Fruit fly (Drosophila melanogaster) whole organism, embryonic: ENCODE results near the gene Hs6st.

Experiments
- Atf6 ChIP-seq: fragments of 200-800 bp; sonication (Bioruptor generic); IDR thresholded peaks from 2 replicates; pipeline ENCODE4 v1.3.6; 2022; ENCODE audit warnings: missing biosample characterization, missing genetic modification characterization
- CG10147 ChIP-seq: fragments of 200-800 bp; sonication (Bioruptor generic); optimal IDR thresholded peaks from 2 replicates; lab custom pipeline; 2019; ENCODE audit warnings: missing biosample characterization, mild to moderate bottlenecking, missing genetic modification characterization, moderate library complexity
- CG1024 ChIP-seq: fragments of 200-800 bp; sonication (Bioruptor generic); IDR thresholded peaks from 2 replicates; pipeline ENCODE4 v1.3.6; 2022; ENCODE audit warnings: missing biosample characterization, missing genetic modification characterization
- CG10321 ChIP-seq: fragments of 200-800 bp; sonication (Bioruptor generic); IDR thresholded peaks from 2 replicates; pipeline ENCODE4 v1.3.6; 2022; ENCODE audit warnings: missing biosample characterization, missing genetic modification characterization
- CG10959 ChIP-seq: fragments of 200-800 bp; sonication (Bioruptor generic); IDR thresholded peaks from 2 replicates; pipeline ENCODE4 v1.3.6; 2022; ENCODE audit warnings: missing biosample characterization, missing genetic modification characterization
- CG11093 ChIP-seq: fragments of 200-800 bp; sonication (Bioruptor generic); IDR thresholded peaks from 3 replicates; pipeline ENCODE4 v1.3.6; 2022; ENCODE audit warnings: missing biosample characterization, missing genetic modification characterization
- CG12104 ChIP-seq: fragments of 200-800 bp; sonication (Bioruptor generic); optimal IDR thresholded peaks from 3 replicates; lab custom pipeline; 2016; ENCODE audit warnings: missing biosample characterization, missing genetic modification characterization
- CG12299 ChIP-seq: fragments of 200-800 bp; sonication (Bioruptor generic); optimal IDR thresholded peaks from 2 replicates; lab custom pipeline; 2018; ENCODE audit warnings: missing biosample characterization, mild to moderate bottlenecking, missing genetic modification characterization
- CG12391 ChIP-seq: fragments of 200-800 bp; sonication (Bioruptor generic); optimal IDR thresholded peaks from 3 replicates; lab custom pipeline; 2018; ENCODE audit warnings: missing biosample characterization, mild to moderate bottlenecking, missing genetic modification characterization, moderate library complexity
- CG12769 ChIP-seq: fragments of 200-800 bp; sonication (Bioruptor generic); optimal IDR thresholded peaks from 2 replicates; lab custom pipeline; 2019; ENCODE audit warnings: missing biosample characterization, mild to moderate bottlenecking, missing genetic modification characterization, moderate library complexity
- CG12942 ChIP-seq: fragments of 200-800 bp; sonication (Bioruptor generic); optimal IDR thresholded peaks from 3 replicates; lab custom pipeline; 2016; ENCODE audit warnings: missing biosample characterization, missing genetic modification characterization
- CG15479 ChIP-seq: fragments of 200-800 bp; sonication (Bioruptor generic); optimal IDR thresholded peaks from 3 replicates; lab custom pipeline; 2019; ENCODE audit warnings: missing biosample characterization, mild to moderate bottlenecking, missing genetic modification characterization, moderate library complexity
- CG18011 ChIP-seq: fragments of 200-800 bp; sonication (Bioruptor generic); optimal IDR thresholded peaks from 2 replicates; lab custom pipeline; 2017; ENCODE audit warnings: missing biosample characterization, missing genetic modification characterization, mild to moderate bottlenecking, moderate library complexity, missing genotype
- CG2678 ChIP-seq: fragments of 200-800 bp; sonication (Bioruptor generic); optimal IDR thresholded peaks from 3 replicates; lab custom pipeline; 2019; ENCODE audit warnings: missing biosample characterization, mild to moderate bottlenecking, missing genetic modification characterization, moderate library complexity
- CG2875 ChIP-seq: fragments of 200-800 bp; sonication (Bioruptor generic); optimal IDR thresholded peaks from 2 replicates; lab custom pipeline; 2017; ENCODE audit warnings: missing biosample characterization, mild to moderate bottlenecking, missing genetic modification characterization, missing genetic modification reagents
- CG30020 ChIP-seq: fragments of 200-800 bp; optimal IDR thresholded peaks from 2 replicates; lab custom pipeline; 2019; ENCODE audit warnings: missing biosample characterization, mild to moderate bottlenecking, missing genetic modification characterization, moderate library complexity
- CG3065 ChIP-seq: fragments of 200-800 bp; sonication (Bioruptor generic); optimal IDR thresholded peaks from 2 replicates; lab custom pipeline; 2016; ENCODE audit warnings: missing biosample characterization, missing genetic modification characterization
- CG3407 ChIP-seq: fragments of 200-800 bp; sonication (Bioruptor generic); optimal IDR thresholded peaks from 2 replicates; lab custom pipeline; 2018; ENCODE audit warnings: missing biosample characterization, mild to moderate bottlenecking, missing genetic modification characterization
- CG3995 ChIP-seq: fragments of 200-800 bp; sonication (Bioruptor generic); optimal IDR thresholded peaks from 3 replicates; lab custom pipeline; 2016; ENCODE audit warnings: missing biosample characterization, missing genetic modification characterization
- CG4707 ChIP-seq: fragments of 200-800 bp; sonication (Bioruptor generic); optimal IDR thresholded peaks from 2 replicates; lab custom pipeline; 2018; ENCODE audit warnings: missing biosample characterization, mild to moderate bottlenecking, missing genetic modification characterization, moderate library complexity
- CG7987 ChIP-seq: fragments of 200-800 bp; sonication (Bioruptor generic); optimal IDR thresholded peaks from 2 replicates; lab custom pipeline; 2018; ENCODE audit warnings: missing biosample characterization, mild to moderate bottlenecking, missing genetic modification characterization, moderate library complexity
- CG9437 ChIP-seq: fragments of 200-800 bp; sonication (Bioruptor generic); optimal IDR thresholded peaks from 2 replicates; lab custom pipeline; 2018; ENCODE audit warnings: missing biosample characterization, mild to moderate bottlenecking, missing genetic modification characterization
- CrebB ChIP-seq: fragments of 200-800 bp; sonication (Bioruptor generic); optimal IDR thresholded peaks from 3 replicates; lab custom pipeline; 2018; ENCODE audit warnings: missing biosample characterization, mild to moderate bottlenecking, missing genetic modification characterization
- D ChIP-seq, 2 experiments: fragments of 200-800 bp in 1 of 2; fragments of >200 bp in 1 of 2; sonication (Bioruptor generic) in 1 of 2; optimal IDR thresholded peaks; 2 replicates in 1 of 2; 3 replicates in 1 of 2; lab custom pipeline; 2017; ENCODE audit warnings: mild to moderate bottlenecking in 1 of 2, missing biosample characterization in 1 of 2, missing genetic modification characterization in 1 of 2, missing genetic modification reagents in 1 of 2
- HmgZ ChIP-seq: fragments of 200-800 bp; sonication (Bioruptor generic); optimal IDR thresholded peaks from 2 replicates; lab custom pipeline; 2018; ENCODE audit warnings: missing biosample characterization, mild to moderate bottlenecking, missing genetic modification characterization
- Hr39 ChIP-seq: fragments of >200 bp; optimal IDR thresholded peaks from 2 replicates; lab custom pipeline; 2017
- MBD-R2 ChIP-seq: fragments of 200-800 bp; sonication (Bioruptor generic); IDR thresholded peaks from 2 replicates; pipeline ENCODE4 v1.3.6; 2022; ENCODE audit warnings: missing biosample characterization, missing genetic modification characterization
- MTF-1 ChIP-seq: fragments of 200-800 bp; sonication (Bioruptor generic); optimal IDR thresholded peaks from 2 replicates; lab custom pipeline; 2018; ENCODE audit warnings: missing biosample characterization, mild to moderate bottlenecking, missing genetic modification characterization, borderline replicate concordance
- Max ChIP-seq: fragments of 200-800 bp; sonication (Bioruptor generic); optimal IDR thresholded peaks from 2 replicates; lab custom pipeline; 2016; ENCODE audit warnings: missing biosample characterization, mild to moderate bottlenecking, missing genetic modification characterization
- Mrtf ChIP-seq: fragments of 200-800 bp; sonication (Bioruptor generic); IDR thresholded peaks from 3 replicates; pipeline ENCODE4 v1.3.6; 2022; ENCODE audit warnings: missing biosample characterization, missing genetic modification characterization
- Ptx1 ChIP-seq: fragments of 200-800 bp; sonication (Bioruptor generic); IDR thresholded peaks from 2 replicates; pipeline ENCODE4 v1.3.6; 2022; ENCODE audit warnings: missing biosample characterization, missing genetic modification characterization
- Sry-δ ChIP-seq: fragments of 200-800 bp; sonication (Bioruptor generic); optimal IDR thresholded peaks from 2 replicates; lab custom pipeline; 2016; ENCODE audit warnings: missing biosample characterization, missing genetic modification characterization
- Vsx1 ChIP-seq: fragments of 200-800 bp; sonication (Bioruptor generic); optimal IDR thresholded peaks from 2 replicates; lab custom pipeline; 2017; ENCODE audit warnings: missing biosample characterization, mild to moderate bottlenecking, missing genetic modification characterization, missing genetic modification reagents
- bigmax ChIP-seq: fragments of 200-800 bp; sonication (Bioruptor generic); optimal IDR thresholded peaks from 2 replicates; lab custom pipeline; 2018; ENCODE audit warnings: missing biosample characterization, mild to moderate bottlenecking, missing genetic modification characterization
- bowl ChIP-seq: fragments of 200-800 bp; sonication (Bioruptor generic); IDR thresholded peaks from 2 replicates; pipeline ENCODE4 v1.3.6; 2022; ENCODE audit warnings: missing biosample characterization, missing genetic modification characterization
- chm ChIP-seq: fragments of 200-800 bp; sonication (Bioruptor generic); IDR thresholded peaks from 2 replicates; pipeline ENCODE4 v1.3.6; 2022; ENCODE audit warnings: missing biosample characterization, missing genetic modification characterization
- dan ChIP-seq: fragments of 200-800 bp; sonication (Bioruptor generic); IDR thresholded peaks from 2 replicates; pipeline ENCODE4 v1.3.6; 2022; ENCODE audit warnings: missing biosample characterization, missing genetic modification characterization
- dati ChIP-seq: fragments of 200-800 bp; sonication (Bioruptor generic); IDR thresholded peaks from 2 replicates; pipeline ENCODE4 v1.3.6; 2022; ENCODE audit warnings: missing biosample characterization, missing genetic modification characterization
- grau ChIP-seq: fragments of 200-800 bp; optimal IDR thresholded peaks from 3 replicates; lab custom pipeline; 2019; ENCODE audit warnings: missing biosample characterization, mild to moderate bottlenecking, missing genetic modification characterization, moderate library complexity
- h ChIP-seq: fragments of >200 bp; optimal IDR thresholded peaks from 2 replicates; lab custom pipeline; 2017
- lab ChIP-seq: fragments of 200-800 bp; sonication (Bioruptor generic); optimal IDR thresholded peaks from 3 replicates; lab custom pipeline; 2017; ENCODE audit warnings: missing biosample characterization, missing genetic modification characterization, mild to moderate bottlenecking, moderate library complexity, missing genetic modification reagents
- lbe ChIP-seq: fragments of 200-800 bp; sonication (Bioruptor generic); optimal IDR thresholded peaks from 2 replicates; lab custom pipeline; 2016; ENCODE audit warnings: missing biosample characterization, mild to moderate bottlenecking, missing genetic modification characterization
- pb ChIP-seq: fragments of 200-800 bp; sonication (Bioruptor generic); optimal IDR thresholded peaks from 3 replicates; lab custom pipeline; 2016; ENCODE audit warnings: missing biosample characterization, missing genetic modification characterization
- ro ChIP-seq: fragments of 200-800 bp; sonication (Bioruptor generic); IDR thresholded peaks from 2 replicates; pipeline ENCODE4 v1.3.6; 2022; ENCODE audit warnings: missing biosample characterization, missing genetic modification characterization
- sens ChIP-seq: fragments of 200-800 bp; sonication (Bioruptor generic); peaks from one replicate; lab custom pipeline; 2016; ENCODE audit warnings: missing biosample characterization, missing genetic modification characterization
- ssp ChIP-seq: fragments of 200-800 bp; sonication (Bioruptor generic); IDR thresholded peaks from 2 replicates; pipeline ENCODE4 v1.3.6; 2022; ENCODE audit warnings: missing biosample characterization, missing genetic modification characterization
- stwl ChIP-seq: fragments of 200-800 bp; sonication (Bioruptor generic); optimal IDR thresholded peaks from 3 replicates; lab custom pipeline; 2018; ENCODE audit warnings: missing biosample characterization, mild to moderate bottlenecking, missing genetic modification characterization, moderate library complexity
- tio ChIP-seq: fragments of 200-800 bp; sonication (Bioruptor generic); optimal IDR thresholded peaks from 2 replicates; lab custom pipeline; 2017; ENCODE audit warnings: missing biosample characterization, missing genetic modification characterization, inconsistent platforms
- ttk ChIP-seq: fragments of 200-800 bp; sonication (Bioruptor generic); IDR thresholded peaks from 2 replicates; pipeline ENCODE4 v2.1.2; 2022; ENCODE audit warnings: missing biosample characterization, missing genetic modification characterization
- tup ChIP-seq: fragments of 200-800 bp; sonication (Bioruptor generic); optimal IDR thresholded peaks from 2 replicates; lab custom pipeline; 2016; ENCODE audit warnings: missing biosample characterization, mild to moderate bottlenecking, missing genetic modification characterization, moderate library complexity
- twi ChIP-seq: fragments of 200-800 bp; optimal IDR thresholded peaks from 2 replicates; lab custom pipeline; 2019; ENCODE audit warnings: missing biosample characterization, mild to moderate bottlenecking, missing genetic modification characterization, moderate library complexity

Gene Hs6st

DNA sequence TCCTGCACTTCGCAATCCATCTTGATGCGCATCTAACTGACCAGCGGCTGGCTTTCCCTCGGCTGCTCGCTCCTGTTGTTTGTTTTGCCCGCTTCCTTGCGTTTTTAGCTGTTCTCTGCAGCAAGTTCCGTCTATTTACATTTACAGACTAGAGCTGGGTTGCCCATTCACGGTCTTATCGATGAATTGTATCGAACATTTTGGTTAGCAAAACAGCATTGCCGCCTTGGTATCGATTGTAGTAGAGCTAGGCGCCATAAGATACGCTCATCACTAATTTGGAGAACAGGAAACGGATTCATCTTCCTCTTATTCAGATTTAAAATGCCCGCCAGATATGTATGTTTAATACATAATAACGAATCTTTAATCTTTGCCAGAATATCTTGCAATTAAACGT is 27.6 kb upstream of the Hs6st start, which contains the start of gene Regnase-1 (continued):
- TF ChIP-seq CG10321 (GFP tag; lab: Robert Waterston, UW) (peak; percentile 66), h (no peak), CG4707 (GFP tag; lab: Kevin White, UChicago) (peak; percentile 93), Max (GFP tag; lab: Kevin White, UChicago) (peak; percentile 81), ttk (GFP tag; lab: Robert Waterston, UW) (peak; percentile 82), CG12104 (peak; percentile 90), CG12391 (tag; lab: Kevin White, UChicago) (peak; percentile 94), dati (GFP tag; lab: Robert Waterston, UW) (peak; percentile 80), CG9437 (GFP tag; lab: Kevin White, UChicago) (peak; percentile 84), CG2678 (tag; lab: Kevin White, UChicago) (peak; percentile 82), CG7987 (GFP tag; lab: Kevin White, UChicago) (peak; percentile 98), pb (peak; percentile 89), CG1024 (GFP tag; lab: Robert Waterston, UW) (peak; percentile 80), CG12769 (tag; lab: Kevin White, UChicago) (no peak), lbe (GFP tag; lab: Kevin White, UChicago) (peak; percentile 86), Hr39 (lab: Kevin White, UChicago) (no peak), tup (peak; percentile 64), CG12299 (tag; lab: Kevin White, UChicago) (peak; percentile 92), CG30020 (peak; percentile 63), CG11093 (no peak; the same call in 2 of the 3 replicates), sens (GFP tag; lab: Kevin White, UChicago) (peak; percentile 98), CG10147 (peak; percentile 86), twi (tag; lab: Kevin White, UChicago) (peak; percentile 74), CrebB (tag; lab: Kevin White, UChicago) (peak; percentile 97), CG12942 (GFP tag; lab: Kevin White, UChicago) (peak; percentile 79), chm (peak; percentile 97), Atf6 (peak; percentile 89), stwl (tag; lab: Kevin White, UChicago) (peak; percentile 99), dan (no peak), CG15479 (peak; percentile 59), Mrtf (peak; percentile 71; the same call in 2 of the 3 replicates), CG3995 (peak; percentile 79), MBD-R2 (GFP tag; lab: Robert Waterston, UW) (peak; percentile 96), Vsx1 (GFP tag; lab: Kevin White, UChicago) (peak; percentile 95), D (optimal IDR thresholded peaks at IDR 0.05; lab: Kevin White, UChicago) (peak; percentile 78), D (GFP tag; optimal IDR thresholded peaks at IDR 0.05; lab: Kevin White, UChicago) (peak; percentile 86), CG2875 (GFP tag; lab: Kevin White, UChicago) (peak; percentile 94), bowl (GFP tag; lab: Robert Waterston, UW) (peak; percentile 84), HmgZ (tag; lab: Kevin White, UChicago) (peak; percentile 95), ssp (peak; percentile 65), CG18011 (peak; percentile 83), grau (tag; lab: Kevin White, UChicago) (peak; percentile 85), tio (GFP tag; lab: Kevin White, UChicago) (peak; percentile 57), lab (GFP tag; lab: Kevin White, UChicago) (peak; percentile 98), Ptx1 (peak; percentile 80), ro (GFP tag; lab: Robert Waterston, UW) (no peak), bigmax (peak; percentile 86), CG3407 (GFP tag; lab: Kevin White, UChicago) (peak; percentile 88), MTF-1 (GFP tag; lab: Kevin White, UChicago) (peak; percentile 97), CG3065 (GFP tag; lab: Kevin White, UChicago) (peak; percentile 87), Sry-δ (GFP tag; lab: Kevin White, UChicago) (peak; percentile 100), CG10959 (GFP tag; lab: Robert Waterston, UW) (peak; percentile 82)
